Worm (Caenorhabditis elegans) whole organism, midembryonic: Measurements from ENCODE around the gene F54B8.1.
"Not testable (repeated sequence)": the region's sequence is repeated elsewhere in the genome, so short reads cannot be mapped to it uniquely, and the experiment has no call there.

Source experiments
- cog-1 ChIP-seq: sonication (generic microtip); optimal IDR thresholded peaks from 2 replicates; lab custom pipeline; 2016; ENCODE audit warnings: missing genetic modification characterization, missing compliant biosample characterization
- flt-1 ChIP-seq: fragments of 200-800 bp; sonication (Bioruptor generic); IDR thresholded peaks from 2 replicates; pipeline ENCODE4 v1.3.6; 2022; ENCODE audit warnings: missing genetic modification characterization, missing compliant biosample characterization
- klf-2 ChIP-seq: fragments of 200-800 bp; sonication (Bioruptor generic); conservative IDR thresholded peaks from 2 replicates; pipeline ENCODE4 v1.3.6; 2022; ENCODE audit warnings: missing genetic modification reagents, missing genetic modification characterization, missing compliant biosample characterization
- tab-1 ChIP-seq: fragments of 200-800 bp; sonication (Bioruptor generic); IDR thresholded peaks from 2 replicates; pipeline ENCODE4 v1.3.6; 2022; ENCODE audit warnings: missing genetic modification characterization, missing compliant biosample characterization
- ztf-23 ChIP-seq: fragments of 200-800 bp; sonication (Bioruptor generic); IDR thresholded peaks from 2 replicates; pipeline ENCODE4 v1.3.6; 2022; ENCODE audit warnings: missing genetic modification reagents, missing genetic modification characterization, missing compliant biosample characterization

- not testable (repeated sequence) for TF ChIP-seq tab-1 (GFP tag; lab: Robert Waterston, UW); cog-1 (tag; lab: Kevin White, UChicago); flt-1 (GFP tag; lab: Robert Waterston, UW); klf-2; ztf-23 (GFP tag; lab: Robert Waterston, UW)
These were observed 6.8 kb upstream of the F54B8.1 start, which contains the start of gene T26E4.18 for ce11 chrV:15803748-15804147.
